Fruit fly (Drosophila melanogaster) whole organism, embryonic: Measurements from ENCODE around the gene ND-SGDH.

Source experiments
- CG10209 ChIP-seq: fragments of 200-800 bp; sonication (Bioruptor generic); optimal IDR thresholded peaks from 3 replicates; lab custom pipeline; 2017; ENCODE audit warnings: missing biosample characterization, mild to moderate bottlenecking, missing genetic modification characterization, missing genetic modification reagents
- CG10979 ChIP-seq: fragments of 200-800 bp; sonication (Bioruptor generic); optimal IDR thresholded peaks from 2 replicates; lab custom pipeline; 2018; ENCODE audit warnings: missing biosample characterization, mild to moderate bottlenecking, missing genetic modification characterization, moderate library complexity
- CG12104 ChIP-seq: fragments of 200-800 bp; sonication (Bioruptor generic); optimal IDR thresholded peaks from 3 replicates; lab custom pipeline; 2016; ENCODE audit warnings: missing biosample characterization, missing genetic modification characterization
- CG14014 ChIP-seq: fragments of 200-800 bp; sonication (Bioruptor generic); IDR thresholded peaks from 2 replicates; pipeline ENCODE4 v1.3.6; 2022; ENCODE audit warnings: missing biosample characterization, missing genetic modification characterization
- CG14667 ChIP-seq: fragments of 200-800 bp; sonication (Bioruptor generic); IDR thresholded peaks from 2 replicates; pipeline ENCODE4 v1.3.6; 2022; ENCODE audit warnings: missing biosample characterization, missing genetic modification characterization
- CG14710 ChIP-seq: fragments of 200-800 bp; sonication (Bioruptor generic); optimal IDR thresholded peaks from 3 replicates; lab custom pipeline; 2019; ENCODE audit warnings: missing biosample characterization, mild to moderate bottlenecking, missing genetic modification characterization, moderate library complexity
- CG14860 ChIP-seq: fragments of 200-800 bp; sonication (Bioruptor generic); IDR thresholded peaks from 3 replicates; pipeline ENCODE4 v1.3.6; 2022; ENCODE audit warnings: missing biosample characterization, missing genetic modification characterization; ENCODE audit not compliant: partially characterized antibody
- CG14965 ChIP-seq: fragments of 200-800 bp; sonication (Bioruptor generic); optimal IDR thresholded peaks from 2 replicates; lab custom pipeline; 2016; ENCODE audit warnings: missing biosample characterization, missing genetic modification characterization, borderline replicate concordance
- CG1602 ChIP-seq: fragments of 200-800 bp; sonication (Bioruptor generic); optimal IDR thresholded peaks from 3 replicates; lab custom pipeline; 2016; ENCODE audit warnings: missing biosample characterization, missing genetic modification characterization
- CG2120 ChIP-seq: fragments of 200-800 bp; sonication (Bioruptor generic); optimal IDR thresholded peaks from 3 replicates; lab custom pipeline; 2016; ENCODE audit warnings: missing biosample characterization, missing genetic modification characterization
- CG2129 ChIP-seq: fragments of 200-800 bp; sonication (Bioruptor generic); IDR thresholded peaks from 2 replicates; pipeline ENCODE4 v1.3.6; 2022; ENCODE audit warnings: missing biosample characterization, missing genetic modification characterization; ENCODE audit not compliant: partially characterized antibody
- CG31441 ChIP-seq: fragments of 200-800 bp; sonication (Bioruptor generic); IDR thresholded peaks from 2 replicates; pipeline ENCODE4 v1.3.6; 2022; ENCODE audit warnings: missing biosample characterization, missing genetic modification characterization
- CG8765 ChIP-seq: fragments of 200-800 bp; sonication (Bioruptor generic); IDR thresholded peaks from 2 replicates; pipeline ENCODE4 v1.3.6; 2022; ENCODE audit warnings: missing biosample characterization, missing genetic modification characterization
- CG9215 ChIP-seq: fragments of 200-800 bp; sonication (Bioruptor generic); IDR thresholded peaks from 2 replicates; pipeline ENCODE4 v1.3.6; 2022; ENCODE audit warnings: missing biosample characterization, missing genetic modification characterization
- CG9437 ChIP-seq: fragments of 200-800 bp; sonication (Bioruptor generic); optimal IDR thresholded peaks from 2 replicates; lab custom pipeline; 2018; ENCODE audit warnings: missing biosample characterization, mild to moderate bottlenecking, missing genetic modification characterization
- CG9609 ChIP-seq: fragments of 200-800 bp; sonication (Bioruptor generic); optimal IDR thresholded peaks from 3 replicates; lab custom pipeline; 2016; ENCODE audit warnings: missing biosample characterization, missing genetic modification characterization
- CoRest ChIP-seq: fragments of 200-800 bp; sonication (Bioruptor generic); optimal IDR thresholded peaks from 3 replicates; lab custom pipeline; 2018; ENCODE audit warnings: missing biosample characterization, mild to moderate bottlenecking, missing genetic modification characterization, moderate library complexity
- D ChIP-seq, 2 experiments: fragments of 200-800 bp in 1 of 2; fragments of >200 bp in 1 of 2; sonication (Bioruptor generic) in 1 of 2; optimal IDR thresholded peaks; 2 replicates in 1 of 2; 3 replicates in 1 of 2; lab custom pipeline; 2017; ENCODE audit warnings: mild to moderate bottlenecking in 1 of 2, missing biosample characterization in 1 of 2, missing genetic modification characterization in 1 of 2, missing genetic modification reagents in 1 of 2
- Doc3 ChIP-seq: fragments of 200-800 bp; sonication (Bioruptor generic); IDR thresholded peaks from 3 replicates; pipeline ENCODE4 v1.3.6; 2022; ENCODE audit warnings: missing biosample characterization, missing genetic modification characterization; ENCODE audit not compliant: partially characterized antibody
- Dref ChIP-seq: fragments of 200-800 bp; sonication (Bioruptor generic); IDR thresholded peaks from 2 replicates; pipeline ENCODE4 v1.3.6; 2022; ENCODE audit warnings: missing biosample characterization, missing genetic modification characterization
- Eip74EF ChIP-seq, 2 experiments: fragments of 200-800 bp in 1 of 2; fragments of >200 bp in 1 of 2; sonication (Bioruptor generic) in 1 of 2; optimal IDR thresholded peaks; 2 replicates each; lab custom pipeline; 2017 to 2019; ENCODE audit warnings: missing biosample characterization in 2 of 2, missing genetic modification characterization in 2 of 2, mild to moderate bottlenecking in 1 of 2, moderate library complexity in 1 of 2
- Ets97D ChIP-seq: fragments of 200-800 bp; sonication (Bioruptor generic); optimal IDR thresholded peaks from 3 replicates; lab custom pipeline; 2016; ENCODE audit warnings: missing biosample characterization, missing genetic modification characterization
- Gsc ChIP-seq: fragments of 200-800 bp; sonication (Bioruptor generic); IDR thresholded peaks from 2 replicates; pipeline ENCODE4 v1.3.6; 2022; ENCODE audit warnings: missing biosample characterization, missing genetic modification characterization
- Gug ChIP-seq: fragments of 200-800 bp; sonication (Bioruptor generic); IDR thresholded peaks from 4 replicates; pipeline ENCODE4 v1.3.6; 2022; ENCODE audit warnings: missing biosample characterization, missing genetic modification characterization
- Hr51 ChIP-seq, 2 experiments: fragments of 200-800 bp; sonication (Bioruptor generic); optimal IDR thresholded peaks; 2 replicates in 1 of 2; 3 replicates in 1 of 2; lab custom pipeline; 2016 to 2018; ENCODE audit warnings: missing biosample characterization in 2 of 2, missing genetic modification characterization in 2 of 2, mild to moderate bottlenecking in 1 of 2, moderate library complexity in 1 of 2
- Max ChIP-seq: fragments of 200-800 bp; sonication (Bioruptor generic); optimal IDR thresholded peaks from 2 replicates; lab custom pipeline; 2016; ENCODE audit warnings: missing biosample characterization, mild to moderate bottlenecking, missing genetic modification characterization
- Med ChIP-seq: fragments of 200-800 bp; sonication (Bioruptor generic); peaks from one replicate; lab custom pipeline; 2016; ENCODE audit warnings: missing biosample characterization, missing genetic modification characterization, mild to moderate bottlenecking, inconsistent platforms, moderate library complexity
- Nf-YC ChIP-seq: fragments of 200-800 bp; optimal IDR thresholded peaks from 3 replicates; lab custom pipeline; 2019; ENCODE audit warnings: missing biosample characterization, mild to moderate bottlenecking, missing genetic modification characterization, moderate library complexity
- Oli ChIP-seq: fragments of 200-800 bp; sonication (Bioruptor generic); optimal IDR thresholded peaks from 2 replicates; lab custom pipeline; 2018; ENCODE audit warnings: missing biosample characterization, mild to moderate bottlenecking, missing genetic modification characterization, moderate library complexity
- Ptx1 ChIP-seq: fragments of 200-800 bp; sonication (Bioruptor generic); IDR thresholded peaks from 2 replicates; pipeline ENCODE4 v1.3.6; 2022; ENCODE audit warnings: missing biosample characterization, missing genetic modification characterization
- Scr ChIP-seq: fragments of 200-800 bp; sonication (Bioruptor generic); IDR thresholded peaks from 2 replicates; pipeline ENCODE4 v1.3.6; 2022; ENCODE audit warnings: missing biosample characterization, missing genetic modification characterization; ENCODE audit not compliant: partially characterized antibody
- Sin3A ChIP-seq: fragments of >200 bp; optimal IDR thresholded peaks from 2 replicates; lab custom pipeline; 2018
- YL-1 ChIP-seq: fragments of 200-800 bp; sonication (Bioruptor generic); optimal IDR thresholded peaks from 3 replicates; lab custom pipeline; 2017; ENCODE audit warnings: missing biosample characterization, mild to moderate bottlenecking, missing genetic modification characterization
- aop ChIP-seq: fragments of 200-800 bp; sonication (Bioruptor generic); IDR thresholded peaks from 2 replicates; pipeline ENCODE4 v1.3.6; 2022; ENCODE audit warnings: missing biosample characterization, missing genetic modification characterization
- chn ChIP-seq: fragments of 200-800 bp; sonication (Bioruptor generic); optimal IDR thresholded peaks from 2 replicates; lab custom pipeline; 2016; ENCODE audit warnings: missing biosample characterization, missing genetic modification characterization
- exex ChIP-seq: fragments of 200-800 bp; sonication (Bioruptor generic); optimal IDR thresholded peaks from 4 replicates; lab custom pipeline; 2018; ENCODE audit warnings: missing biosample characterization, mild to moderate bottlenecking, missing genetic modification characterization, moderate library complexity
- gro ChIP-seq: fragments of 200-800 bp; sonication (Bioruptor generic); optimal IDR thresholded peaks from 2 replicates; lab custom pipeline; 2016; ENCODE audit warnings: missing biosample characterization, missing genetic modification characterization
- hkb ChIP-seq, 2 experiments: fragments of 200-800 bp in 1 of 2; fragments of >200 bp in 1 of 2; sonication (Bioruptor generic) in 1 of 2; IDR thresholded peaks in 1 of 2; optimal IDR thresholded peaks in 1 of 2; 2 replicates each; pipeline versions ENCODE4 v1.3.6 to Lab custom; 2017 to 2022; ENCODE audit warnings: missing biosample characterization in 1 of 2, missing genetic modification characterization in 1 of 2
- jumu ChIP-seq: fragments of 200-800 bp; sonication (Bioruptor generic); optimal IDR thresholded peaks from 3 replicates; lab custom pipeline; 2016; ENCODE audit warnings: missing biosample characterization, missing genetic modification characterization
- kay ChIP-seq: fragments of 200-800 bp; sonication (Bioruptor generic); optimal IDR thresholded peaks from 2 replicates; lab custom pipeline; 2016; ENCODE audit warnings: missing biosample characterization, missing genetic modification characterization
- lilli ChIP-seq: fragments of 200-800 bp; sonication (Bioruptor generic); optimal IDR thresholded peaks from 3 replicates; lab custom pipeline; 2016; ENCODE audit warnings: missing biosample characterization, missing genetic modification characterization
- mam ChIP-seq: fragments of 200-800 bp; sonication (Bioruptor generic); optimal IDR thresholded peaks from 3 replicates; lab custom pipeline; 2016; ENCODE audit warnings: missing biosample characterization, missing genetic modification characterization
- ranshi ChIP-seq: fragments of 200-800 bp; sonication (Bioruptor generic); IDR thresholded peaks from 2 replicates; pipeline ENCODE4 v1.3.6; 2022; ENCODE audit warnings: missing biosample characterization, missing genetic modification characterization
- repo ChIP-seq: fragments of 200-800 bp; sonication (Bioruptor generic); optimal IDR thresholded peaks from 2 replicates; lab custom pipeline; 2016; ENCODE audit warnings: missing biosample characterization, missing genetic modification characterization
- rib ChIP-seq: fragments of 200-800 bp; sonication (Bioruptor generic); IDR thresholded peaks from 2 replicates; pipeline ENCODE4 v1.3.6; 2022; ENCODE audit warnings: missing biosample characterization, missing genetic modification characterization
- stwl ChIP-seq: fragments of 200-800 bp; sonication (Bioruptor generic); optimal IDR thresholded peaks from 3 replicates; lab custom pipeline; 2018; ENCODE audit warnings: missing biosample characterization, mild to moderate bottlenecking, missing genetic modification characterization, moderate library complexity
- unpg ChIP-seq: fragments of 200-800 bp; sonication (Bioruptor generic); optimal IDR thresholded peaks from 3 replicates; lab custom pipeline; 2018; ENCODE audit warnings: missing biosample characterization, mild to moderate bottlenecking, missing genetic modification characterization, moderate library complexity
- zen2 ChIP-seq: fragments of 200-800 bp; sonication (Bioruptor generic); IDR thresholded peaks from 3 replicates; pipeline ENCODE4 v1.3.6; 2022; ENCODE audit warnings: missing biosample characterization, missing genetic modification characterization; ENCODE audit not compliant: partially characterized antibody

ND-SGDH gene

dm6 chr3L:12096799-12097662 lies 41.4 kb downstream of the ND-SGDH start (continued):
- peak; percentile 29; the same call in 1 of the 2 replicates for TF ChIP-seq Ptx1
- peak; percentile 45 for TF ChIP-seq CG10979 (tag; lab: Kevin White, UChicago)
- no peak for TF ChIP-seq CG2129 (GFP tag; lab: Robert Waterston, UW)
- no peak for TF ChIP-seq gro
- TF ChIP-seq CG14710: peak; percentile 11
- no peak for TF ChIP-seq Sin3A (lab: Kevin White, UChicago)
- TF ChIP-seq repo: no peak
- peak; percentile 4 for TF ChIP-seq Oli (tag; lab: Kevin White, UChicago)
- peak; percentile 31 for TF ChIP-seq chn (GFP tag; lab: Kevin White, UChicago)
- TF ChIP-seq Hr51 (GFP tag; optimal IDR thresholded peaks at IDR 0.05; lab: Kevin White, UChicago): peak in 1 of 2 experiments; percentile 45
- peak; percentile 72 for TF ChIP-seq Med (GFP tag; lab: Kevin White, UChicago)
- TF ChIP-seq CG9437: no peak
- TF ChIP-seq lilli (GFP tag; lab: Kevin White, UChicago): peak; percentile 6
- no peak for TF ChIP-seq kay
- TF ChIP-seq zen2 (GFP tag; lab: Robert Waterston, UW): no peak
- peak; percentile 47; the same call in 1 of the 2 replicates for TF ChIP-seq CG31441 (GFP tag; lab: Robert Waterston, UW)
- peak in 1 of 2 experiments; percentile 1 for TF ChIP-seq Eip74EF (GFP tag; optimal IDR thresholded peaks at IDR 0.05; lab: Kevin White, UChicago)
- TF ChIP-seq CG14014: no peak
- TF ChIP-seq Scr: no peak
- no peak for TF ChIP-seq stwl (tag; lab: Kevin White, UChicago)
- no peak for TF ChIP-seq CG14667
- no peak for TF ChIP-seq jumu (GFP tag; lab: Kevin White, UChicago)
- no peak for TF ChIP-seq aop (GFP tag; lab: Robert Waterston, UW)
- TF ChIP-seq CG9215 (GFP tag; lab: Robert Waterston, UW): no peak
- TF ChIP-seq CG1602 (GFP tag; lab: Kevin White, UChicago): no peak
- TF ChIP-seq ranshi (GFP tag; lab: Robert Waterston, UW): no peak
- TF ChIP-seq Gug (GFP tag; lab: Robert Waterston, UW): no peak
- no peak for TF ChIP-seq Doc3 (GFP tag; lab: Robert Waterston, UW)
- TF ChIP-seq CG9609 (GFP tag; lab: Kevin White, UChicago): no peak
- no peak for TF ChIP-seq rib (GFP tag; lab: Robert Waterston, UW)
- TF ChIP-seq CG2120 (GFP tag; lab: Kevin White, UChicago): no peak
- TF ChIP-seq mam (GFP tag; lab: Kevin White, UChicago): no peak
- TF ChIP-seq Max: no peak
- TF ChIP-seq exex (tag; lab: Kevin White, UChicago): no peak
- no peak for TF ChIP-seq hkb (optimal IDR thresholded peaks at IDR 0.05; lab: Kevin White, UChicago)
- 0 out of 2 replicates have a peak, but pooled peaks have one; percentile 14 for TF ChIP-seq hkb (GFP tag; IDR thresholded peaks at IDR 0.05; lab: Robert Waterston, UW)
- TF ChIP-seq Ets97D (GFP tag; lab: Kevin White, UChicago): no peak
- TF ChIP-seq CG14965: no peak
- TF ChIP-seq CG12104 (GFP tag; lab: Kevin White, UChicago): no peak
- TF ChIP-seq CG10209: peak; percentile 22
- TF ChIP-seq CG14860: no peak
- TF ChIP-seq Gsc (GFP tag; lab: Robert Waterston, UW): no peak
- TF ChIP-seq Dref (GFP tag; lab: Robert Waterston, UW): no peak
- TF ChIP-seq CoRest (tag; lab: Kevin White, UChicago): peak; percentile 42
- no peak for TF ChIP-seq YL-1
- peak; percentile 47 for TF ChIP-seq unpg (GFP tag; lab: Kevin White, UChicago)
- no peak for TF ChIP-seq CG8765 (GFP tag; lab: Robert Waterston, UW)
- no peak for TF ChIP-seq D (optimal IDR thresholded peaks at IDR 0.05; lab: Kevin White, UChicago)
- TF ChIP-seq D (GFP tag; optimal IDR thresholded peaks at IDR 0.05; lab: Kevin White, UChicago): no peak
- no peak for TF ChIP-seq Nf-YC (tag; lab: Kevin White, UChicago)
